Worm (Caenorhabditis elegans) whole organism, L1 larva: ENCODE data around the gene B0281.5.

Experiments
- F16B12.6 ChIP-seq: fragments of 150-350 bp; optimal IDR thresholded peaks from 2 replicates; lab custom pipeline; 2014; ENCODE audit warnings: missing biosample characterization, missing genetic modification characterization
- aha-1 ChIP-seq: fragments of 150-350 bp; optimal IDR thresholded peaks from 2 replicates; lab custom pipeline; 2014; ENCODE audit warnings: missing biosample characterization, missing genetic modification characterization
- aly-2 ChIP-seq: fragments of 150-350 bp; optimal IDR thresholded peaks from 2 replicates; lab custom pipeline; 2014; ENCODE audit warnings: missing biosample characterization, missing genetic modification characterization
- blmp-1 ChIP-seq: fragments of 150-350 bp; optimal IDR thresholded peaks from 2 replicates; lab custom pipeline; 2014; ENCODE audit warnings: missing biosample characterization, missing genetic modification characterization
- ceh-8 ChIP-seq: fragments of 200-800 bp; sonication (Bioruptor generic); optimal IDR thresholded peaks from 2 replicates; lab custom pipeline; 2018; ENCODE audit warnings: mild to moderate bottlenecking, missing genetic modification characterization, moderate library complexity, missing compliant biosample characterization
- dpl-1 ChIP-seq, 3 experiments: fragments of 150-350 bp in 2 of 3; sonication (generic microtip) in 1 of 3; optimal IDR thresholded peaks; 2 replicates each; lab custom pipeline; 2014 to 2017; ENCODE audit warnings: missing biosample characterization in 3 of 3, missing genetic modification characterization in 3 of 3, missing genetic modification reagents in 3 of 3
- dsc-1 ChIP-seq: sonication (generic microtip); optimal IDR thresholded peaks from 2 replicates; lab custom pipeline; 2016; ENCODE audit warnings: mild to moderate bottlenecking, missing genetic modification characterization, missing compliant biosample characterization
- efl-1 ChIP-seq, 4 experiments: fragments of 150-350 bp; optimal IDR thresholded peaks in 3 of 4; peaks in 1 of 4; 1 replicate in 1 of 4; 2 replicates in 3 of 4; lab custom pipeline; 2014; ENCODE audit warnings: missing biosample characterization in 2 of 4, missing genetic modification characterization in 2 of 4, missing genetic modification reagents in 2 of 4
- efl-3 ChIP-seq: fragments of 200-800 bp; sonication (Bioruptor generic); optimal IDR thresholded peaks from 2 replicates; lab custom pipeline; 2018; ENCODE audit warnings: mild to moderate bottlenecking, missing genetic modification characterization, missing compliant biosample characterization
- egl-27 ChIP-seq, 2 experiments: fragments of 150-350 bp in 1 of 2; sonication (generic microtip); optimal IDR thresholded peaks; 3 replicates each; lab custom pipeline; 2017 to 2018; ENCODE audit warnings: missing biosample characterization in 2 of 2, missing genetic modification characterization in 2 of 2, missing genetic modification reagents in 2 of 2
- elt-2 ChIP-seq: sonication (generic microtip); optimal IDR thresholded peaks from 2 replicates; lab custom pipeline; 2016; ENCODE audit warnings: missing genetic modification characterization, mild to moderate bottlenecking, inconsistent platforms, missing compliant biosample characterization, missing genetic modification reagents
- fkh-4 ChIP-seq: sonication (generic microtip); optimal IDR thresholded peaks from 2 replicates; lab custom pipeline; 2016; ENCODE audit warnings: missing compliant biosample characterization, missing genetic modification characterization, borderline replicate concordance
- hlh-4 ChIP-seq: sonication (generic microtip); optimal IDR thresholded peaks from 2 replicates; lab custom pipeline; 2016; ENCODE audit warnings: mild to moderate bottlenecking, missing genetic modification characterization, missing compliant biosample characterization
- jun-1 ChIP-seq: fragments of 150-350 bp; optimal IDR thresholded peaks from 2 replicates; lab custom pipeline; 2014; ENCODE audit warnings: missing biosample characterization, missing genetic modification reagents, missing genetic modification characterization
- lin-35 ChIP-seq, 2 experiments: fragments of 150-350 bp; optimal IDR thresholded peaks; 2 replicates each; lab custom pipeline; 2014; ENCODE audit warnings: missing biosample characterization in 2 of 2, missing genetic modification characterization in 2 of 2, missing genetic modification reagents in 2 of 2
- lin-39 ChIP-seq: fragments of 150-350 bp; optimal IDR thresholded peaks from 2 replicates; lab custom pipeline; 2014; ENCODE audit warnings: missing biosample characterization, missing genetic modification reagents, missing genetic modification characterization
- nhr-11 ChIP-seq: fragments of 150-350 bp; optimal IDR thresholded peaks from 2 replicates; lab custom pipeline; 2014; ENCODE audit warnings: missing biosample characterization, missing genetic modification characterization
- nhr-12 ChIP-seq: sonication (generic microtip); optimal IDR thresholded peaks from 2 replicates; lab custom pipeline; 2017; ENCODE audit warnings: missing biosample characterization, missing genetic modification characterization
- nhr-20 ChIP-seq: sonication (generic microtip); optimal IDR thresholded peaks from 2 replicates; lab custom pipeline; 2016; ENCODE audit warnings: mild to moderate bottlenecking, missing genetic modification characterization, missing compliant biosample characterization
- nhr-237 ChIP-seq: fragments of 150-350 bp; optimal IDR thresholded peaks from 2 replicates; lab custom pipeline; 2014; ENCODE audit warnings: missing biosample characterization, missing genetic modification characterization
- nhr-28 ChIP-seq: fragments of 150-350 bp; optimal IDR thresholded peaks from 2 replicates; lab custom pipeline; 2014; ENCODE audit warnings: missing biosample characterization, missing genetic modification characterization
- nhr-47 ChIP-seq: sonication (generic microtip); optimal IDR thresholded peaks from 2 replicates; lab custom pipeline; 2016; ENCODE audit warnings: mild to moderate bottlenecking, missing genetic modification characterization, moderate library complexity, missing compliant biosample characterization
- nhr-84 ChIP-seq: sonication (generic microtip); optimal IDR thresholded peaks from 2 replicates; lab custom pipeline; 2017; ENCODE audit warnings: missing biosample characterization, missing genetic modification characterization
- pag-3 ChIP-seq: sonication (generic microtip); optimal IDR thresholded peaks from 2 replicates; lab custom pipeline; 2017; ENCODE audit warnings: missing genetic modification characterization, mild to moderate bottlenecking, missing compliant biosample characterization, antibody characterized with exemption, borderline replicate concordance; ENCODE audit not compliant: insufficient read depth
- pax-3 ChIP-seq: fragments of 200-800 bp; sonication (Bioruptor generic); optimal IDR thresholded peaks from 2 replicates; lab custom pipeline; 2018; ENCODE audit warnings: mild to moderate bottlenecking, missing genetic modification characterization, moderate library complexity, missing compliant biosample characterization
- pqm-1 ChIP-seq: sonication (generic microtip); optimal IDR thresholded peaks from 3 replicates; lab custom pipeline; 2017; ENCODE audit warnings: missing biosample characterization, missing genetic modification characterization
- swsn-7 ChIP-seq: sonication (generic microtip); optimal IDR thresholded peaks from 2 replicates; lab custom pipeline; 2016; ENCODE audit warnings: missing genetic modification characterization, missing compliant biosample characterization
- tlp-1 ChIP-seq: fragments of 150-350 bp; optimal IDR thresholded peaks from 2 replicates; lab custom pipeline; 2014; ENCODE audit warnings: missing biosample characterization, missing genetic modification characterization
- unc-130 ChIP-seq: fragments of 150-350 bp; optimal IDR thresholded peaks from 2 replicates; lab custom pipeline; 2017; ENCODE audit warnings: missing biosample characterization, missing genetic modification characterization, inconsistent platforms
- unc-86 ChIP-seq: sonication (generic microtip); optimal IDR thresholded peaks from 2 replicates; lab custom pipeline; 2016; ENCODE audit warnings: missing genetic modification characterization, missing compliant biosample characterization
- unc-98 ChIP-seq: fragments of 200-800 bp; sonication (Bioruptor generic); IDR thresholded peaks from 2 replicates; pipeline ENCODE4 v1.3.6; 2022; ENCODE audit warnings: missing genetic modification characterization, missing compliant biosample characterization
- ztf-11 ChIP-seq, 2 experiments: sonication (generic microtip); optimal IDR thresholded peaks; 2 replicates each; lab custom pipeline; 2016 to 2017; ENCODE audit warnings: missing genetic modification characterization in 2 of 2, missing biosample characterization in 1 of 2, missing compliant biosample characterization in 1 of 2
- ztf-4 ChIP-seq: fragments of 150-350 bp; optimal IDR thresholded peaks from 2 replicates; lab custom pipeline; 2014; ENCODE audit warnings: missing biosample characterization, missing genetic modification characterization

Gene B0281.5

DNA sequence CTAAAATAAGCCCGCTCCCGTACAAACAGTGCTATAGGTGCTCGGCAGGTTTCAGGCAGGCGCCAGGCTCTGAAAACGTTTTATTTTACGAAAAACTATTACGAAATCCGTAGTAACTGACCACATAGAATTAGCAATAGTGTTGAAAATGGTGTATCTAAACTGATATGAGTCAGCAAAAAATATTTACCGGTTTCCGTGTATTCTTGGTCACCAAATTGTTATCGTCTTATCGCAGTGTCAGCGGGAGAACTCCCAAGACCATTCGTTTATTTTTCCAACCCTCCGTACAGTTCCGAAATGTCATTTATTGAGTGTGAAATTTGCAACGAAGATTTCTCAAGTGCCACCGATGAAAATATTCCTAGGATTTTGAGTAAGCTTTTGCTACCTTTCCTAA is 31.5 kb upstream of the B0281.5 start, which contains the start of gene F43C11.8:
TSS of gene F43C11.8 (plus strand) at position 301 of the 400 bp plus-strand sequence.
- TF ChIP-seq blmp-1 (tag; lab: Kevin White, UChicago): no peak
- TF ChIP-seq ztf-4 (tag; lab: Kevin White, UChicago): no peak
- TF ChIP-seq hlh-4 (tag; lab: Kevin White, UChicago): no peak
- TF ChIP-seq pqm-1 (tag; lab: Kevin White, UChicago): no peak
- no peak for TF ChIP-seq fkh-4 (tag; lab: Kevin White, UChicago)
- no peak for TF ChIP-seq dpl-1 (GFP tag; optimal IDR thresholded peaks at IDR 0.05; lab: Kevin White, UChicago)
- TF ChIP-seq lin-35 (GFP tag; optimal IDR thresholded peaks at IDR 0.05; lab: Kevin White, UChicago): no peak
- no peak for TF ChIP-seq pag-3 (tag; lab: Kevin White, UChicago)

DNA sequence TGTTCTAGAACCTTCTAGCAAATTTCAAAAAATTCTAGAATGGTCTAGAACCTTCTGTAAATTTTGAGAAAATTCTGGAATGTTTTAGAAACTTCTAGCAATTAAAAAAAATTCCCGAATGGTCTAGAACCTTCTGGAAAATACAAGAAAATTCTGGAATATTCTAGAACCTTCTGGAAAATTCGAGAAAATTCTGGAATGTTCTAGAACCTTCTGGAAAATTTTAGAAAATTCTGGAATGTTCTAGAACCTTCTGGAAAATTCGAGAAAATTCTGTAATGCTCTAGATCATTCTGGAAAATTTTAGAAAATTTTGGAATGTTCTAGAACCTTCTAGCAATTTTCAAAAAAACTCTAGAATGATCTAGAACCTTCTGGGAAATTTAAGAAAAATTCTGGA is 29.7 kb upstream of the B0281.5 start:
- TF ChIP-seq pqm-1 (tag; lab: Kevin White, UChicago) (no peak), ztf-11 (tag; optimal IDR thresholded peaks at IDR 0.05; lab: Kevin White, UChicago) (no peak), tlp-1 (tag; lab: Kevin White, UChicago) (no peak), nhr-12 (tag; lab: Kevin White, UChicago) (no peak), efl-1 (optimal IDR thresholded peaks at IDR 0.05; lab: Kevin White, UChicago) (no peak), efl-1 (GFP tag; optimal IDR thresholded peaks at IDR 0.05 in 1 of 2; lab: Kevin White, UChicago) (no peak), F16B12.6 (tag; lab: Kevin White, UChicago) (no peak), lin-35 (GFP tag; optimal IDR thresholded peaks at IDR 0.05; lab: Kevin White, UChicago) (no peak), swsn-7 (tag; lab: Kevin White, UChicago) (no peak), nhr-84 (tag; lab: Kevin White, UChicago) (no peak), nhr-20 (no peak), aly-2 (tag; lab: Kevin White, UChicago) (no peak), lin-39 (tag; lab: Kevin White, UChicago) (no peak)
- TF ChIP-seq, all 84 proteins: peak for 0

DNA sequence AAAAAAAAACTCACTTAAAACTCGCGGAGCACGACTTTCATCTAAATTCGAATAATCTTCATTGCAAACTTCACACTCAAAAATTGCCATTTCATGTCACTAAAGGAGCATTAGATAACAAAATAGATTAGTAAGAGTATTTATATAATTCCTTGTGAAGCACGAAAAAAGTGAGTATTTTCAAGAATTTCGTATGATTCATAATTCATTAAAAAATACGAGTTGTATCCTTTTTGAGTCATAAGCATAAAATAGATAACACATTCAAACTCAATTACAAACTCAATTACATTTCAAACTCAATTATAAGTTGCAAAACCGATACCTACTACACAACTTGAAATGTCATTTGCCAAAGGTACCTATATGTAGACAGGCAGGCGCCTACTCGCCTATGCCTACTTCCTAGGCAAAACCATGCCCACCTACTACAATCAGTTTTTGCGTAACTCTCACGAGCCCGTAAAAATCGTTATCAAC is 28.2 kb upstream of the B0281.5 start, which contains the start of the genes ZK1240.8 and ZK1240.1:
TSS of gene ZK1240.8 (minus strand) at position 101 of the 480 bp plus-strand sequence.
TSS of gene ZK1240.1 (plus strand) at position 430 of the 480 bp plus-strand sequence.
- no peak for TF ChIP-seq unc-98 (GFP tag; lab: Robert Waterston, UW)
- no peak for TF ChIP-seq aha-1 (tag; lab: Kevin White, UChicago)
- peak; percentile 5 for TF ChIP-seq elt-2
- TF ChIP-seq nhr-28 (tag; lab: Kevin White, UChicago): no peak
- no peak for TF ChIP-seq nhr-47 (tag; lab: Kevin White, UChicago)

DNA sequence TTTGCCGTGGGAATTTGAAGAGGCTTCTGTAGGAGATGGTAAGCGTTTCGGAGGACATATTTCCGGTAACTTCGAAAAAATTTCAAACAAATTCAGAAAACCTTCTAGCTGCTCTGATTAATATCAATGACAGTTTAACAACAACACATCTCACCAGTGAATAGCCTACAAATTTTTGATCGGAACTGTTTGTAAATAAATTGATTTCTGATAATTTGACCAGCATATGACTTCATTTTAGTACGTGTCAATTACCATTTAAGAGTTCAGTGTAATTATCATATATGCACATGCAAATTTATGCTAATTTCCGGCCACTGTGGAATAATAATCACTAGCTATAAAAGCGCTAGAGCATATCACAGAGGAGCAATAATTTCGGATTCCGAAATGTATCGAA is 24.2 kb upstream of the B0281.5 start, which contains the start of gene ZK1240.11:
TSS of gene ZK1240.11 (plus strand) at position 301 of the 400 bp plus-strand sequence.
- no peak for TF ChIP-seq dsc-1 (tag; lab: Kevin White, UChicago)
- TF ChIP-seq dpl-1 (GFP tag; optimal IDR thresholded peaks at IDR 0.05; lab: Kevin White, UChicago): no peak
- no peak for TF ChIP-seq efl-1 (optimal IDR thresholded peaks at IDR 0.05; lab: Kevin White, UChicago)
- peak in 1 of 2 experiments; percentile 25 for TF ChIP-seq efl-1 (GFP tag; optimal IDR thresholded peaks at IDR 0.05 in 1 of 2; lab: Kevin White, UChicago)
- TF ChIP-seq egl-27 (tag; optimal IDR thresholded peaks at IDR 0.05; lab: Kevin White, UChicago): no peak

DNA sequence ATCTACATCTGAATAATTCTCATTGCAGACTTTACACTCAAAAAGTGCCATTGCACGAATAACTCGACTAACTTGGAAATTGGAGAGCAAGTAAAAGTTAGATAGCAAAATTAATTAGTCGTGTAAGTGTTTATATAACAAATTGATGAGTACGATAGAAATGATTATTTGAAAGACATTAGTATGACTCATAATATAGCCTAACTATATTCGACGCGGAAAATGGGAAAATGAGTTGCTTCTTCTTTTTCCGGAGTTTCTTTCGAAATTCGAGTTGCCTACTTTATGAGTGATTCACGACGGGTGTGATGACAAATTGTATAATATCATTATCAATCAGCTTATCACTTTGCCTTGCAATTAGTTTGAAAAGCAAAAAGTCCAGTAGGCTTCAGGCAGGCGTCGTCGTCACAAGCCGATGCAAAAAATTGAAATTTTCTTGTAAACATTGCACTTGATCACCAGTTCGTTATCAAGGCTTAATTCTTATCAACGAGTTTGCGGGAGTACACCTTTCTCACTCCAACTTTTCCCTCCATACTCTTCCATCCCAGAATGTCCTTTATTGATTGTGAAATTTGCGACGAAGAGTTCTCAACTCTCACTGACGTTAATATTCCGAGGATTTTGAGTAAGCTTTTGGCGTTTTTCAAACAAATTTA is 22.2 kb upstream of the B0281.5 start, which contains the start of the genes ZK1240.6 and ZK1240.2:
TSS of gene ZK1240.6 (minus strand) at position 51 of the 662 bp plus-strand sequence.
TSS of gene ZK1240.2 (plus strand) at position 520 of the 662 bp plus-strand sequence.
- TF ChIP-seq nhr-237 (tag; lab: Kevin White, UChicago) (no peak), fkh-4 (tag; lab: Kevin White, UChicago) (no peak), nhr-11 (tag; lab: Kevin White, UChicago) (no peak), elt-2 (peak; percentile 74), unc-130 (tag; lab: Kevin White, UChicago) (no peak), efl-3 (GFP tag; lab: Kevin White, UChicago) (no peak), aly-2 (tag; lab: Kevin White, UChicago) (no peak), ceh-8 (GFP tag; lab: Kevin White, UChicago) (no peak), pqm-1 (tag; lab: Kevin White, UChicago) (peak; percentile 49), jun-1 (tag; lab: Kevin White, UChicago) (no peak), pax-3 (no peak), unc-86 (tag; lab: Kevin White, UChicago) (no peak), nhr-20 (no peak)
- TF ChIP-seq, all 84 proteins: peak for 2
